Fruit fly (Drosophila melanogaster) whole organism, embryonic: ENCODE results near the gene CG14331.
A peak's percentile ranks its signal among the peaks of the same experiment; 100 is the strongest.

Experiments used
- Antp ChIP-seq: fragments of 200-800 bp; sonication (Bioruptor generic); optimal IDR thresholded peaks from 3 replicates; lab custom pipeline; 2016; ENCODE audit warnings: missing biosample characterization, missing genetic modification characterization
- CG10274 ChIP-seq: fragments of 200-800 bp; sonication (Bioruptor generic); optimal IDR thresholded peaks from 3 replicates; lab custom pipeline; 2017; ENCODE audit warnings: missing biosample characterization, mild to moderate bottlenecking, missing genetic modification characterization
- CG10366 ChIP-seq: fragments of 200-800 bp; sonication (Bioruptor generic); IDR thresholded peaks from 2 replicates; pipeline ENCODE4 v1.3.6; 2022; ENCODE audit warnings: missing biosample characterization, missing genetic modification characterization
- CG12299 ChIP-seq: fragments of 200-800 bp; sonication (Bioruptor generic); optimal IDR thresholded peaks from 2 replicates; lab custom pipeline; 2018; ENCODE audit warnings: missing biosample characterization, mild to moderate bottlenecking, missing genetic modification characterization
- CG12659 ChIP-seq: fragments of 200-800 bp; sonication (Bioruptor generic); optimal IDR thresholded peaks from 3 replicates; lab custom pipeline; 2017; ENCODE audit warnings: mild to moderate bottlenecking, missing biosample characterization, missing genetic modification reagents, missing genetic modification characterization
- CG1603 ChIP-seq: fragments of 200-800 bp; sonication (Bioruptor generic); optimal IDR thresholded peaks from 2 replicates; lab custom pipeline; 2019; ENCODE audit warnings: missing biosample characterization, mild to moderate bottlenecking, missing genetic modification characterization, moderate library complexity
- CG16815 ChIP-seq: fragments of 200-800 bp; sonication (Bioruptor generic); optimal IDR thresholded peaks from 3 replicates; lab custom pipeline; 2017; ENCODE audit warnings: missing biosample characterization, mild to moderate bottlenecking, missing genetic modification characterization
- CG1792 ChIP-seq: fragments of 200-800 bp; sonication (Bioruptor generic); optimal IDR thresholded peaks from 2 replicates; lab custom pipeline; 2016; ENCODE audit warnings: missing biosample characterization, missing genetic modification characterization
- CG2875 ChIP-seq: fragments of 200-800 bp; sonication (Bioruptor generic); optimal IDR thresholded peaks from 2 replicates; lab custom pipeline; 2017; ENCODE audit warnings: missing biosample characterization, mild to moderate bottlenecking, missing genetic modification characterization, missing genetic modification reagents
- CG34376 ChIP-seq: fragments of 200-800 bp; sonication (Bioruptor generic); optimal IDR thresholded peaks from 2 replicates; lab custom pipeline; 2018; ENCODE audit warnings: missing biosample characterization, mild to moderate bottlenecking, missing genetic modification characterization
- CG4404 ChIP-seq: fragments of 200-800 bp; sonication (Bioruptor generic); IDR thresholded peaks from 2 replicates; pipeline ENCODE4 v1.3.6; 2022; ENCODE audit warnings: missing biosample characterization, missing genetic modification characterization
- CG6683 ChIP-seq: fragments of 200-800 bp; sonication (Bioruptor generic); optimal IDR thresholded peaks from 2 replicates; lab custom pipeline; 2017; ENCODE audit warnings: missing biosample characterization, mild to moderate bottlenecking, missing genetic modification characterization, missing genetic modification reagents
- CG7271 ChIP-seq: fragments of 200-800 bp; sonication (Bioruptor generic); optimal IDR thresholded peaks from 2 replicates; lab custom pipeline; 2018; ENCODE audit warnings: missing biosample characterization, mild to moderate bottlenecking, missing genetic modification characterization, moderate library complexity
- CG8089 ChIP-seq: fragments of 200-800 bp; sonication (Bioruptor generic); optimal IDR thresholded peaks from 3 replicates; lab custom pipeline; 2016; ENCODE audit warnings: missing biosample characterization, missing genetic modification characterization
- CG8388 ChIP-seq: fragments of 200-800 bp; sonication (Bioruptor generic); optimal IDR thresholded peaks from 2 replicates; lab custom pipeline; 2019; ENCODE audit warnings: missing biosample characterization, mild to moderate bottlenecking, missing genetic modification characterization, moderate library complexity
- Dbx ChIP-seq: fragments of 200-800 bp; sonication (Bioruptor generic); IDR thresholded peaks from 3 replicates; pipeline ENCODE4 v1.3.6; 2022; ENCODE audit warnings: missing biosample characterization, missing genetic modification characterization
- Dip3 ChIP-seq: fragments of 200-800 bp; sonication (Bioruptor generic); optimal IDR thresholded peaks from 3 replicates; lab custom pipeline; 2016; ENCODE audit warnings: missing biosample characterization, missing genetic modification characterization
- Dref ChIP-seq: fragments of 200-800 bp; sonication (Bioruptor generic); IDR thresholded peaks from 2 replicates; pipeline ENCODE4 v1.3.6; 2022; ENCODE audit warnings: missing biosample characterization, missing genetic modification characterization
- Eip74EF ChIP-seq, 2 experiments: fragments of 200-800 bp in 1 of 2; fragments of >200 bp in 1 of 2; sonication (Bioruptor generic) in 1 of 2; optimal IDR thresholded peaks; 2 replicates each; lab custom pipeline; 2017 to 2019; ENCODE audit warnings: missing biosample characterization in 2 of 2, missing genetic modification characterization in 2 of 2, mild to moderate bottlenecking in 1 of 2, moderate library complexity in 1 of 2
- H2.0 ChIP-seq: fragments of 200-800 bp; sonication (Bioruptor generic); IDR thresholded peaks from 2 replicates; pipeline ENCODE4 v1.3.6; 2022; ENCODE audit warnings: missing biosample characterization, missing genetic modification characterization
- HHEX ChIP-seq: fragments of 200-800 bp; sonication (Bioruptor generic); optimal IDR thresholded peaks from 3 replicates; lab custom pipeline; 2017; ENCODE audit warnings: missing biosample characterization, mild to moderate bottlenecking, missing genetic modification characterization, missing genetic modification reagents
- HLH3B ChIP-seq: fragments of 200-800 bp; sonication (Bioruptor generic); IDR thresholded peaks from 2 replicates; pipeline ENCODE4 v1.3.6; 2022; ENCODE audit warnings: missing biosample characterization, missing genetic modification characterization
- Hr51 ChIP-seq, 2 experiments: fragments of 200-800 bp; sonication (Bioruptor generic); optimal IDR thresholded peaks; 2 replicates in 1 of 2; 3 replicates in 1 of 2; lab custom pipeline; 2016 to 2018; ENCODE audit warnings: missing biosample characterization in 2 of 2, missing genetic modification characterization in 2 of 2, mild to moderate bottlenecking in 1 of 2, moderate library complexity in 1 of 2
- Lim3 ChIP-seq: fragments of 200-800 bp; sonication (Bioruptor generic); IDR thresholded peaks from 2 replicates; pipeline ENCODE4 v1.3.6; 2022; ENCODE audit warnings: missing biosample characterization, missing genetic modification characterization
- Med ChIP-seq: fragments of 200-800 bp; sonication (Bioruptor generic); peaks from one replicate; lab custom pipeline; 2016; ENCODE audit warnings: missing biosample characterization, missing genetic modification characterization, mild to moderate bottlenecking, inconsistent platforms, moderate library complexity
- Meics ChIP-seq: fragments of 200-800 bp; sonication (Bioruptor generic); optimal IDR thresholded peaks from 2 replicates; lab custom pipeline; 2017; ENCODE audit warnings: missing biosample characterization, mild to moderate bottlenecking, missing genetic modification characterization
- NC2α ChIP-seq: fragments of 200-800 bp; sonication (Bioruptor generic); optimal IDR thresholded peaks from 2 replicates; lab custom pipeline; 2016; ENCODE audit warnings: missing biosample characterization, missing genetic modification characterization
- NfI ChIP-seq: fragments of 200-800 bp; sonication (Bioruptor generic); optimal IDR thresholded peaks from 3 replicates; lab custom pipeline; 2018; ENCODE audit warnings: missing biosample characterization, mild to moderate bottlenecking, missing genetic modification characterization, moderate library complexity
- Opbp ChIP-seq: fragments of 200-800 bp; sonication (Bioruptor generic); IDR thresholded peaks from 3 replicates; pipeline ENCODE4 v1.3.6; 2022; ENCODE audit warnings: missing biosample characterization, missing genetic modification characterization; ENCODE audit not compliant: partially characterized antibody
- Optix ChIP-seq: fragments of 200-800 bp; sonication (Bioruptor generic); IDR thresholded peaks from 3 replicates; pipeline ENCODE4 v1.3.6; 2022; ENCODE audit warnings: missing biosample characterization, missing genetic modification characterization
- Sox102F ChIP-seq: fragments of 200-800 bp; sonication (Bioruptor generic); optimal IDR thresholded peaks from 2 replicates; lab custom pipeline; 2018; ENCODE audit warnings: missing biosample characterization, mild to moderate bottlenecking, missing genetic modification characterization, moderate library complexity
- dati ChIP-seq: fragments of 200-800 bp; sonication (Bioruptor generic); IDR thresholded peaks from 2 replicates; pipeline ENCODE4 v1.3.6; 2022; ENCODE audit warnings: missing biosample characterization, missing genetic modification characterization
- grau ChIP-seq: fragments of 200-800 bp; optimal IDR thresholded peaks from 3 replicates; lab custom pipeline; 2019; ENCODE audit warnings: missing biosample characterization, mild to moderate bottlenecking, missing genetic modification characterization, moderate library complexity
- h ChIP-seq: fragments of >200 bp; optimal IDR thresholded peaks from 2 replicates; lab custom pipeline; 2017
- hbn ChIP-seq: fragments of 200-800 bp; sonication (Bioruptor generic); IDR thresholded peaks from 2 replicates; pipeline ENCODE4 v1.3.6; 2022; ENCODE audit warnings: missing biosample characterization, missing genetic modification characterization; ENCODE audit not compliant: partially characterized antibody
- lilli ChIP-seq: fragments of 200-800 bp; sonication (Bioruptor generic); optimal IDR thresholded peaks from 3 replicates; lab custom pipeline; 2016; ENCODE audit warnings: missing biosample characterization, missing genetic modification characterization
- lola ChIP-seq, 3 experiments: fragments of >200 bp in 2 of 3; fragments of 200-800 bp in 1 of 3; sonication (Bioruptor generic) in 1 of 3; optimal IDR thresholded peaks; 2 replicates each; lab custom pipeline; 2017 to 2019; ENCODE audit warnings: missing biosample characterization in 3 of 3, missing genetic modification characterization in 3 of 3, mild to moderate bottlenecking in 1 of 3, moderate library complexity in 1 of 3
- mam ChIP-seq: fragments of 200-800 bp; sonication (Bioruptor generic); optimal IDR thresholded peaks from 3 replicates; lab custom pipeline; 2016; ENCODE audit warnings: missing biosample characterization, missing genetic modification characterization
- onecut ChIP-seq: fragments of 200-800 bp; sonication (Bioruptor generic); IDR thresholded peaks from 2 replicates; pipeline ENCODE4 v1.3.6; 2022; ENCODE audit warnings: missing biosample characterization, missing genetic modification characterization
- peb ChIP-seq: fragments of 200-800 bp; sonication (Bioruptor generic); IDR thresholded peaks from 2 replicates; pipeline ENCODE4 v1.3.6; 2022; ENCODE audit warnings: missing biosample characterization, missing genetic modification characterization
- rib ChIP-seq: fragments of 200-800 bp; sonication (Bioruptor generic); IDR thresholded peaks from 2 replicates; pipeline ENCODE4 v1.3.6; 2022; ENCODE audit warnings: missing biosample characterization, missing genetic modification characterization
- salm ChIP-seq: fragments of 200-800 bp; sonication (Bioruptor generic); optimal IDR thresholded peaks from 2 replicates; lab custom pipeline; 2018; ENCODE audit warnings: missing biosample characterization, mild to moderate bottlenecking, missing genetic modification characterization
- sd ChIP-seq: fragments of 200-800 bp; sonication (Bioruptor generic); optimal IDR thresholded peaks from 3 replicates; lab custom pipeline; 2018; ENCODE audit warnings: missing biosample characterization, mild to moderate bottlenecking, missing genetic modification characterization, moderate library complexity
- shn ChIP-seq: fragments of 200-800 bp; sonication (Bioruptor generic); optimal IDR thresholded peaks from 3 replicates; lab custom pipeline; 2016; ENCODE audit warnings: missing biosample characterization, missing genetic modification characterization
- sima ChIP-seq: fragments of 200-800 bp; sonication (Bioruptor generic); optimal IDR thresholded peaks from 2 replicates; lab custom pipeline; 2016; ENCODE audit warnings: missing biosample characterization, missing genetic modification characterization
- usp ChIP-seq: fragments of >200 bp; optimal IDR thresholded peaks from 2 replicates; lab custom pipeline; 2017; ENCODE audit warnings: missing biosample characterization, missing genetic modification characterization
- vnd ChIP-seq: fragments of 200-800 bp; sonication (Bioruptor generic); IDR thresholded peaks from 3 replicates; pipeline ENCODE4 v1.3.6; 2022; ENCODE audit warnings: missing biosample characterization, missing genetic modification characterization; ENCODE audit not compliant: partially characterized antibody
- z ChIP-seq: fragments of 200-800 bp; sonication (Bioruptor generic); IDR thresholded peaks from 3 replicates; pipeline ENCODE4 v1.3.6; 2022; ENCODE audit warnings: missing biosample characterization, missing genetic modification characterization
- zfh2 ChIP-seq: fragments of 200-800 bp; sonication (Bioruptor generic); optimal IDR thresholded peaks from 2 replicates; lab custom pipeline; 2016; ENCODE audit warnings: missing biosample characterization, missing genetic modification characterization

CG14331 gene

DNA sequence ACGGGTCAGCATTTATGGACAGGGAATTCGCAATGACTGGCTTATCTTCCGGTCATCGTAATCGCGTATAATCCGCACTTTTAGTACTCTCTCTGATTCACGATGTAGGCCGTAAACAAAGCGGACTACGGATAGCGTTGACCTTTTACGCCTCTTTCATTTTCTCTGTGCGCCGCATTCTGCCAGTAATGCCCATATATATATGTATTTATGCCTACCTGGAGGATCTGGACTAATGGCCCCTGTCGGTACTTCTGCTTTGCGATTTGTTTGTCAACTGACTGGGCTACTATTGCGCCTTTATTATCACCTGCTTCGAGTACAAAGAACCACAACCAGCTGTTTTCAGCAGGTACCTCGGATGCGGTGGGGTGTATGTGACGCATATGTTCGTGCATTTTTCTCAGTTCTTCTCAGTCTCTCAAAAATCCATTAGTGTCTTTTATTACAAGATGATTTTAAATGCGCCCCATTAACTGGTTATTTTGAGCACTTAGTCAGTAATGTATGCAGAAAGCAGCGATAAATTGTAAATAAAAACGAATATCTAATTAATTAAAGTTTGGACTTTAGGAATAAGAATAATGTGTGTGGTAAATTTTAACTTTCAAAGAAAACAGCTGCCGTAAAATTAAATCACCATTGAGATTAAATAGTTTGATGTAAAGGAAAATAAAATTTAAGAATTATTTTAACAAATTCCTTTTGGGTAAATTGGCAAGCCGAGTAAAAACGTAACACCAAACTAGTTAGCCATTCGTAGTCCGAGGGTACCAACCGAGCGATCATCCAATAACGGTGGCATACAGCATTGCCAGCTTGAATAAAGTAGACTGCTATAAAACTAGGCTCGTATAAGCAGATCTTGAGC, 46.0 kb downstream of the CG14331 start, which contains the start of gene CREG (continued):
- no peak for TF ChIP-seq CG1603 (tag; lab: Kevin White, UChicago)
- no peak for TF ChIP-seq shn
- TF ChIP-seq CG8089 (GFP tag; lab: Kevin White, UChicago), result no peak
- TF ChIP-seq CG10274, result peak; percentile 1
- no peak for TF ChIP-seq hbn (GFP tag; lab: Robert Waterston, UW)
- no peak for TF ChIP-seq zfh2 (GFP tag; lab: Kevin White, UChicago)
- no peak; the same call in 1 of the 2 replicates for TF ChIP-seq CG10366 (GFP tag; lab: Robert Waterston, UW)
- no peak for TF ChIP-seq HLH3B (GFP tag; lab: Robert Waterston, UW)
- no peak for TF ChIP-seq usp (GFP tag; lab: Kevin White, UChicago)
- TF ChIP-seq lilli (GFP tag; lab: Kevin White, UChicago), result peak; percentile 17
- TF ChIP-seq CG6683 (GFP tag; lab: Kevin White, UChicago), result no peak
- TF ChIP-seq Dbx (GFP tag; lab: Robert Waterston, UW), result no peak
- no peak for TF ChIP-seq Optix (GFP tag; lab: Robert Waterston, UW)
- TF ChIP-seq h (lab: Kevin White, UChicago), result no peak
- TF ChIP-seq Lim3 (GFP tag; lab: Robert Waterston, UW), result no peak
- TF ChIP-seq Hr51 (GFP tag; optimal IDR thresholded peaks at IDR 0.05; lab: Kevin White, UChicago), result peak in 1 of 2 experiments; percentile 15
- no peak for TF ChIP-seq sd (tag; lab: Kevin White, UChicago)
- TF ChIP-seq CG12659 (GFP tag; lab: Kevin White, UChicago), result peak; percentile 20
- TF ChIP-seq z, result no peak
- TF ChIP-seq NC2α, result no peak
- no peak for TF ChIP-seq dati (GFP tag; lab: Robert Waterston, UW)
- no peak for TF ChIP-seq CG2875
- TF ChIP-seq Sox102F (GFP tag; lab: Kevin White, UChicago), result peak; percentile 24
- no peak for TF ChIP-seq peb
- no peak for TF ChIP-seq CG1792
- no peak for TF ChIP-seq mam (GFP tag; lab: Kevin White, UChicago)
- no peak for TF ChIP-seq NfI (GFP tag; lab: Kevin White, UChicago)
- no peak for TF ChIP-seq Eip74EF (GFP tag; optimal IDR thresholded peaks at IDR 0.05; lab: Kevin White, UChicago)
- peak; percentile 40 for TF ChIP-seq grau
- no peak for TF ChIP-seq onecut (GFP tag; lab: Robert Waterston, UW)
- peak; percentile 25 for TF ChIP-seq Meics (GFP tag; lab: Kevin White, UChicago)
- TF ChIP-seq HHEX (GFP tag; lab: Kevin White, UChicago), result no peak
- TF ChIP-seq Opbp (GFP tag; lab: Robert Waterston, UW), result no peak
- TF ChIP-seq Med (GFP tag; lab: Kevin White, UChicago), result peak; percentile 71
- TF ChIP-seq CG8388 (GFP tag; lab: Kevin White, UChicago), result no peak
- no peak for TF ChIP-seq CG7271
- TF ChIP-seq CG4404 (GFP tag; lab: Robert Waterston, UW), result no peak
- TF ChIP-seq sima (GFP tag; lab: Kevin White, UChicago), result no peak
- no peak for TF ChIP-seq salm (tag; lab: Kevin White, UChicago)
- TF ChIP-seq H2.0 (GFP tag; lab: Robert Waterston, UW), result no peak
- TF ChIP-seq Dip3 (GFP tag; lab: Kevin White, UChicago), result no peak
- TF ChIP-seq CG16815 (GFP tag; lab: Kevin White, UChicago), result peak; percentile 18
- no peak for TF ChIP-seq rib (GFP tag; lab: Robert Waterston, UW)
- no peak for TF ChIP-seq vnd (GFP tag; lab: Robert Waterston, UW)
- peak in 1 of 3 experiments; percentile 57 for TF ChIP-seq lola (GFP tag; optimal IDR thresholded peaks at IDR 0.05; lab: Kevin White, UChicago)
- TF ChIP-seq CG34376 (GFP tag; lab: Kevin White, UChicago), result no peak
- no peak for TF ChIP-seq CG12299 (tag; lab: Kevin White, UChicago)
- no peak for TF ChIP-seq Dref (GFP tag; lab: Robert Waterston, UW)
- no peak for TF ChIP-seq Antp
